Worm (Caenorhabditis elegans): ENCODE measurements around the gene nhr-227.

DNA sequence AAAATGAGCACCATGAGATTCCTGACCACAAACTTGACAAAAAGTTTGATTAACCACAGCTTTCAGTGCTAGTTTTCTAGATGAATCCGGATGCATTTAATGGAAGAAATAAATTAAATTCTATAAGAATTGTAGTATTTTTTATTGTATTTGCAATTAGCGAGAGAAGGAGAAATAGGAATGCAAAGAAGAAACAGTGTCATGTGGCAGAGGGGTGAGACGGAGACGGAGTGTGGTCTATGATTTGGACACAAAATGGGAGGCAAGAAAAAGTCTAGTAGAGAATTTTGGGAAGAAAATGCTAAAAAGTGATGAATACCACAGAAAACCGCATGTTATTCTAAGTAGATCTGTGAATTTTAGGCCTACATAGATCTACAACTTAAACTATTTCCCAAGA is 7.2 kb upstream of the nhr-227 start, which contains the start of gene nhr-59:
- TF ChIP-seq hlh-1 (tag; optimal IDR thresholded peaks at IDR 0.05): no peak
- no peak for TF ChIP-seq lin-32 (GFP tag; optimal IDR thresholded peaks at IDR 0.05)
- no peak for TF ChIP-seq ztf-11 (tag; optimal IDR thresholded peaks at IDR 0.05)
- no peak for TF ChIP-seq nhr-28 (tag; optimal IDR thresholded peaks at IDR 0.05)
- TF ChIP-seq elt-3 (tag; optimal IDR thresholded peaks at IDR 0.05): no peak
- TF ChIP-seq nhr-237 (tag; optimal IDR thresholded peaks at IDR 0.05): no peak
- no peak for TF ChIP-seq mab-5 (tag; optimal IDR thresholded peaks at IDR 0.05)
